Fruit fly (Drosophila melanogaster) whole organism, embryonic: ENCODE results near the gene CG31089.

Source experiments
- Asciz ChIP-seq: fragments of 200-800 bp; sonication (Bioruptor generic); optimal IDR thresholded peaks from 2 replicates; lab custom pipeline; 2017; ENCODE audit warnings: missing biosample characterization, mild to moderate bottlenecking, missing genetic modification characterization, missing genetic modification reagents
- BtbVII ChIP-seq: fragments of 200-800 bp; sonication (Bioruptor generic); optimal IDR thresholded peaks from 3 replicates; lab custom pipeline; 2017; ENCODE audit warnings: missing biosample characterization, mild to moderate bottlenecking, missing genetic modification characterization
- CG10366 ChIP-seq: fragments of 200-800 bp; sonication (Bioruptor generic); IDR thresholded peaks from 2 replicates; pipeline ENCODE4 v1.3.6; 2022; ENCODE audit warnings: missing biosample characterization, missing genetic modification characterization
- CG10565 ChIP-seq: fragments of 200-800 bp; sonication (Bioruptor generic); optimal IDR thresholded peaks from 3 replicates; lab custom pipeline; 2016; ENCODE audit warnings: missing biosample characterization, mild to moderate bottlenecking, missing genetic modification characterization
- CG11093 ChIP-seq: fragments of 200-800 bp; sonication (Bioruptor generic); IDR thresholded peaks from 3 replicates; pipeline ENCODE4 v1.3.6; 2022; ENCODE audit warnings: missing biosample characterization, missing genetic modification characterization
- CG11504 ChIP-seq: fragments of 200-800 bp; sonication (Bioruptor generic); optimal IDR thresholded peaks from 3 replicates; lab custom pipeline; 2019; ENCODE audit warnings: missing biosample characterization, mild to moderate bottlenecking, missing genetic modification characterization, moderate library complexity
- CG12391 ChIP-seq: fragments of 200-800 bp; sonication (Bioruptor generic); optimal IDR thresholded peaks from 3 replicates; lab custom pipeline; 2018; ENCODE audit warnings: missing biosample characterization, mild to moderate bottlenecking, missing genetic modification characterization, moderate library complexity
- CG12942 ChIP-seq: fragments of 200-800 bp; sonication (Bioruptor generic); optimal IDR thresholded peaks from 3 replicates; lab custom pipeline; 2016; ENCODE audit warnings: missing biosample characterization, missing genetic modification characterization
- CG15696 ChIP-seq: fragments of 200-800 bp; sonication (Bioruptor generic); optimal IDR thresholded peaks from 2 replicates; lab custom pipeline; 2019; ENCODE audit warnings: missing biosample characterization, mild to moderate bottlenecking, missing genetic modification characterization, moderate library complexity
- CG1603 ChIP-seq: fragments of 200-800 bp; sonication (Bioruptor generic); optimal IDR thresholded peaks from 2 replicates; lab custom pipeline; 2019; ENCODE audit warnings: missing biosample characterization, mild to moderate bottlenecking, missing genetic modification characterization, moderate library complexity
- CG33213 ChIP-seq: fragments of 200-800 bp; sonication (Bioruptor generic); optimal IDR thresholded peaks from 3 replicates; lab custom pipeline; 2016; ENCODE audit warnings: missing biosample characterization, missing genetic modification characterization
- CG3407 ChIP-seq: fragments of 200-800 bp; sonication (Bioruptor generic); optimal IDR thresholded peaks from 2 replicates; lab custom pipeline; 2018; ENCODE audit warnings: missing biosample characterization, mild to moderate bottlenecking, missing genetic modification characterization
- CG4617 ChIP-seq: fragments of 200-800 bp; sonication (Bioruptor generic); optimal IDR thresholded peaks from 3 replicates; lab custom pipeline; 2016; ENCODE audit warnings: missing biosample characterization, missing genetic modification characterization, borderline replicate concordance
- CG4707 ChIP-seq: fragments of 200-800 bp; sonication (Bioruptor generic); optimal IDR thresholded peaks from 2 replicates; lab custom pipeline; 2018; ENCODE audit warnings: missing biosample characterization, mild to moderate bottlenecking, missing genetic modification characterization, moderate library complexity
- CG7556 ChIP-seq: fragments of 200-800 bp; sonication (Bioruptor generic); optimal IDR thresholded peaks from 2 replicates; lab custom pipeline; 2017; ENCODE audit warnings: missing biosample characterization, mild to moderate bottlenecking, missing genetic modification characterization
- CG7745 ChIP-seq: fragments of 200-800 bp; sonication (Bioruptor generic); optimal IDR thresholded peaks from 2 replicates; lab custom pipeline; 2018; ENCODE audit warnings: missing biosample characterization, mild to moderate bottlenecking, missing genetic modification characterization, moderate library complexity
- CG8388 ChIP-seq: fragments of 200-800 bp; sonication (Bioruptor generic); optimal IDR thresholded peaks from 2 replicates; lab custom pipeline; 2019; ENCODE audit warnings: missing biosample characterization, mild to moderate bottlenecking, missing genetic modification characterization, moderate library complexity
- CG9609 ChIP-seq: fragments of 200-800 bp; sonication (Bioruptor generic); optimal IDR thresholded peaks from 3 replicates; lab custom pipeline; 2016; ENCODE audit warnings: missing biosample characterization, missing genetic modification characterization
- CHES-1-like ChIP-seq: fragments of 200-800 bp; sonication (Bioruptor generic); optimal IDR thresholded peaks from 2 replicates; lab custom pipeline; 2016; ENCODE audit warnings: missing biosample characterization, missing genetic modification characterization
- Dref ChIP-seq: fragments of 200-800 bp; sonication (Bioruptor generic); IDR thresholded peaks from 2 replicates; pipeline ENCODE4 v1.3.6; 2022; ENCODE audit warnings: missing biosample characterization, missing genetic modification characterization
- Elba2 ChIP-seq: fragments of 200-800 bp; sonication (Bioruptor generic); optimal IDR thresholded peaks from 3 replicates; lab custom pipeline; 2016; ENCODE audit warnings: missing biosample characterization, missing genetic modification characterization
- Fer1 ChIP-seq: fragments of 200-800 bp; sonication (Bioruptor generic); optimal IDR thresholded peaks from 2 replicates; lab custom pipeline; 2017; ENCODE audit warnings: missing biosample characterization, mild to moderate bottlenecking, missing genetic modification characterization
- Fer2 ChIP-seq: fragments of 200-800 bp; sonication (Bioruptor generic); optimal IDR thresholded peaks from 2 replicates; lab custom pipeline; 2018; ENCODE audit warnings: missing biosample characterization, mild to moderate bottlenecking, missing genetic modification characterization, moderate library complexity
- Fer3 ChIP-seq: fragments of 200-800 bp; sonication (Bioruptor generic); optimal IDR thresholded peaks from 2 replicates; lab custom pipeline; 2018; ENCODE audit warnings: missing biosample characterization, mild to moderate bottlenecking, missing genetic modification characterization, moderate library complexity
- Hand ChIP-seq: fragments of 200-800 bp; sonication (Bioruptor generic); optimal IDR thresholded peaks from 2 replicates; lab custom pipeline; 2017; ENCODE audit warnings: mild to moderate bottlenecking, missing biosample characterization, missing genetic modification reagents, missing genetic modification characterization
- Hmr ChIP-seq: fragments of 200-800 bp; sonication (Bioruptor generic); optimal IDR thresholded peaks from 3 replicates; lab custom pipeline; 2017; ENCODE audit warnings: mild to moderate bottlenecking, missing biosample characterization, missing genetic modification reagents, missing genetic modification characterization
- Hr51 ChIP-seq, 2 experiments: fragments of 200-800 bp; sonication (Bioruptor generic); optimal IDR thresholded peaks; 2 replicates in 1 of 2; 3 replicates in 1 of 2; lab custom pipeline; 2016 to 2018; ENCODE audit warnings: missing biosample characterization in 2 of 2, missing genetic modification characterization in 2 of 2, mild to moderate bottlenecking in 1 of 2, moderate library complexity in 1 of 2
- Hr78 ChIP-seq, 2 experiments: fragments of 200-800 bp in 1 of 2; fragments of >200 bp in 1 of 2; sonication (Bioruptor generic) in 1 of 2; optimal IDR thresholded peaks; 2 replicates each; lab custom pipeline; 2017 to 2019; ENCODE audit warnings: missing biosample characterization in 2 of 2, missing genetic modification characterization in 2 of 2, mild to moderate bottlenecking in 1 of 2, moderate library complexity in 1 of 2
- Lim3 ChIP-seq: fragments of 200-800 bp; sonication (Bioruptor generic); IDR thresholded peaks from 2 replicates; pipeline ENCODE4 v1.3.6; 2022; ENCODE audit warnings: missing biosample characterization, missing genetic modification characterization
- Nf-YA ChIP-seq: fragments of 200-800 bp; sonication (Bioruptor generic); IDR thresholded peaks from 2 replicates; pipeline ENCODE4 v1.3.6; 2022; ENCODE audit warnings: missing biosample characterization, missing genetic modification characterization
- Optix ChIP-seq: fragments of 200-800 bp; sonication (Bioruptor generic); IDR thresholded peaks from 3 replicates; pipeline ENCODE4 v1.3.6; 2022; ENCODE audit warnings: missing biosample characterization, missing genetic modification characterization
- Ptx1 ChIP-seq: fragments of 200-800 bp; sonication (Bioruptor generic); IDR thresholded peaks from 2 replicates; pipeline ENCODE4 v1.3.6; 2022; ENCODE audit warnings: missing biosample characterization, missing genetic modification characterization
- Scr ChIP-seq: fragments of 200-800 bp; sonication (Bioruptor generic); IDR thresholded peaks from 2 replicates; pipeline ENCODE4 v1.3.6; 2022; ENCODE audit warnings: missing biosample characterization, missing genetic modification characterization; ENCODE audit not compliant: partially characterized antibody
- Tbp ChIP-seq: fragments of >200 bp; optimal IDR thresholded peaks from 2 replicates; lab custom pipeline; 2018; ENCODE audit warnings: missing biosample characterization, missing genetic modification characterization
- Vsx1 ChIP-seq: fragments of 200-800 bp; sonication (Bioruptor generic); optimal IDR thresholded peaks from 2 replicates; lab custom pipeline; 2017; ENCODE audit warnings: missing biosample characterization, mild to moderate bottlenecking, missing genetic modification characterization, missing genetic modification reagents
- caup ChIP-seq: fragments of 200-800 bp; sonication (Bioruptor generic); optimal IDR thresholded peaks from 3 replicates; lab custom pipeline; 2017; ENCODE audit warnings: missing biosample characterization, mild to moderate bottlenecking, missing genetic modification characterization, moderate library complexity; ENCODE audit not compliant: severe bottlenecking
- dati ChIP-seq: fragments of 200-800 bp; sonication (Bioruptor generic); IDR thresholded peaks from 2 replicates; pipeline ENCODE4 v1.3.6; 2022; ENCODE audit warnings: missing biosample characterization, missing genetic modification characterization
- dimm ChIP-seq: fragments of 200-800 bp; sonication (Bioruptor generic); IDR thresholded peaks from 2 replicates; pipeline ENCODE4 v1.3.6; 2022; ENCODE audit warnings: missing biosample characterization, missing genetic modification characterization
- gsb-n ChIP-seq: fragments of 200-800 bp; sonication (Bioruptor generic); optimal IDR thresholded peaks from 3 replicates; lab custom pipeline; 2018; ENCODE audit warnings: missing biosample characterization, mild to moderate bottlenecking, missing genetic modification characterization
- gt ChIP-seq: fragments of 200-800 bp; sonication (Bioruptor generic); IDR thresholded peaks from 2 replicates; pipeline ENCODE4 v1.3.6; 2022; ENCODE audit warnings: missing biosample characterization, missing genetic modification characterization
- jumu ChIP-seq: fragments of 200-800 bp; sonication (Bioruptor generic); optimal IDR thresholded peaks from 3 replicates; lab custom pipeline; 2016; ENCODE audit warnings: missing biosample characterization, missing genetic modification characterization
- oc ChIP-seq: fragments of 200-800 bp; sonication (Bioruptor generic); optimal IDR thresholded peaks from 2 replicates; lab custom pipeline; 2018; ENCODE audit warnings: missing biosample characterization, mild to moderate bottlenecking, missing genetic modification characterization, moderate library complexity
- prd ChIP-seq, 3 experiments: fragments of >200 bp in 2 of 3; fragments of 200-800 bp in 1 of 3; sonication (Bioruptor generic) in 1 of 3; optimal IDR thresholded peaks in 2 of 3; IDR thresholded peaks in 1 of 3; 2 replicates in 2 of 3; 3 replicates in 1 of 3; pipeline versions ENCODE4 v1.3.6 to Lab custom; 2017 to 2022; ENCODE audit warnings: missing biosample characterization in 1 of 3, missing genetic modification characterization in 1 of 3
- pum ChIP-seq: fragments of 200-800 bp; sonication (Bioruptor generic); optimal IDR thresholded peaks from 2 replicates; lab custom pipeline; 2016; ENCODE audit warnings: missing biosample characterization, missing genetic modification characterization
- ranshi ChIP-seq: fragments of 200-800 bp; sonication (Bioruptor generic); IDR thresholded peaks from 2 replicates; pipeline ENCODE4 v1.3.6; 2022; ENCODE audit warnings: missing biosample characterization, missing genetic modification characterization
- sr ChIP-seq: fragments of 200-800 bp; sonication (Bioruptor generic); IDR thresholded peaks from 3 replicates; pipeline ENCODE4 v1.3.6; 2022; ENCODE audit warnings: missing biosample characterization, missing genetic modification characterization
- tio ChIP-seq: fragments of 200-800 bp; sonication (Bioruptor generic); optimal IDR thresholded peaks from 2 replicates; lab custom pipeline; 2017; ENCODE audit warnings: missing biosample characterization, missing genetic modification characterization, inconsistent platforms
- tx ChIP-seq: fragments of 200-800 bp; sonication (Bioruptor generic); optimal IDR thresholded peaks from 2 replicates; lab custom pipeline; 2016; ENCODE audit warnings: missing biosample characterization, missing genetic modification characterization
- zen2 ChIP-seq: fragments of 200-800 bp; sonication (Bioruptor generic); IDR thresholded peaks from 3 replicates; pipeline ENCODE4 v1.3.6; 2022; ENCODE audit warnings: missing biosample characterization, missing genetic modification characterization; ENCODE audit not compliant: partially characterized antibody

The CG31089 gene

dm6 chr3R:25884301-25884700, 18.1 kb upstream of the CG31089 start (continued):
- TF ChIP-seq BtbVII (no peak), CG1603 (tag; lab: Kevin White, UChicago) (no peak), oc (tag; lab: Kevin White, UChicago) (peak; percentile 87), Dref (GFP tag; lab: Robert Waterston, UW) (no peak), Tbp (GFP tag; lab: Kevin White, UChicago) (no peak), Lim3 (GFP tag; lab: Robert Waterston, UW) (no peak), Ptx1 (GFP tag; lab: Robert Waterston, UW) (peak; percentile 49), CG4707 (GFP tag; lab: Kevin White, UChicago) (peak; percentile 4), CG3407 (GFP tag; lab: Kevin White, UChicago) (peak; percentile 59), CG12391 (tag; lab: Kevin White, UChicago) (peak; percentile 85), Scr (no peak), Asciz (peak; percentile 70), Hand (no peak), Hr78 (GFP tag; optimal IDR thresholded peaks at IDR 0.05; lab: Kevin White, UChicago) (peak in 1 of 2 experiments; percentile 23), jumu (GFP tag; lab: Kevin White, UChicago) (no peak), Elba2 (GFP tag; lab: Kevin White, UChicago) (no peak), sr (no peak), CG9609 (no peak), Optix (no peak), Nf-YA (GFP tag; lab: Robert Waterston, UW) (no peak), caup (GFP tag; lab: Kevin White, UChicago) (no peak), CG7745 (tag; lab: Kevin White, UChicago) (no peak), CG8388 (GFP tag; lab: Kevin White, UChicago) (peak; percentile 91), tx (GFP tag; lab: Kevin White, UChicago) (no peak), Hr51 (GFP tag; optimal IDR thresholded peaks at IDR 0.05; lab: Kevin White, UChicago) (peak in 1 of 2 experiments; percentile 79), CHES-1-like (GFP tag; lab: Kevin White, UChicago) (no peak), Fer2 (no peak), CG10366 (GFP tag; lab: Robert Waterston, UW) (peak; percentile 11; the same call in 1 of the 2 replicates), Fer3 (tag; lab: Kevin White, UChicago) (peak; percentile 54), Hmr (GFP tag; lab: Kevin White, UChicago) (peak; percentile 13), dimm (GFP tag; lab: Robert Waterston, UW) (peak; percentile 13; the same call in 1 of the 2 replicates), dati (GFP tag; lab: Robert Waterston, UW) (no peak), prd (optimal IDR thresholded peaks at IDR 0.05; lab: Kevin White, UChicago) (no peak), prd (GFP tag; IDR thresholded peaks at IDR 0.05; lab: Robert Waterston, UW) (no peak), CG12942 (GFP tag; lab: Kevin White, UChicago) (peak; percentile 22), CG11504 (tag; lab: Kevin White, UChicago) (peak; percentile 83), CG33213 (GFP tag; lab: Kevin White, UChicago) (no peak), CG4617 (GFP tag; lab: Kevin White, UChicago) (no peak), CG15696 (tag; lab: Kevin White, UChicago) (peak; percentile 41), pum (GFP tag; lab: Kevin White, UChicago) (no peak), Fer1 (no peak), CG10565 (GFP tag; lab: Kevin White, UChicago) (no peak), CG11093 (GFP tag; lab: Robert Waterston, UW) (peak; percentile 42; the same call in 1 of the 3 replicates), zen2 (GFP tag; lab: Robert Waterston, UW) (no peak), gt (GFP tag; lab: Robert Waterston, UW) (no peak), Vsx1 (peak; percentile 29), ranshi (GFP tag; lab: Robert Waterston, UW) (0 out of 2 replicates have a peak, but pooled peaks have one; percentile 50), CG7556 (peak; percentile 65), tio (no peak), gsb-n (tag; lab: Kevin White, UChicago) (peak; percentile 91)
